Worm (Caenorhabditis elegans) whole organism, L1 larva: Measurements from ENCODE around the gene R03G8.6.

Experiments used
- C04F5.9 ChIP-seq: sonication (generic microtip); optimal IDR thresholded peaks from 2 replicates; lab custom pipeline; 2016; ENCODE audit warnings: missing genetic modification characterization, missing compliant biosample characterization
- C16A3.4 ChIP-seq: fragments of 150-350 bp; optimal IDR thresholded peaks from 2 replicates; lab custom pipeline; 2014; ENCODE audit warnings: missing biosample characterization, missing genetic modification characterization
- alr-1 ChIP-seq: fragments of 200-800 bp; sonication (Bioruptor generic); optimal IDR thresholded peaks from 2 replicates; lab custom pipeline; 2018; ENCODE audit warnings: borderline replicate concordance, mild to moderate bottlenecking, missing genetic modification characterization, missing compliant biosample characterization
- ama-1 ChIP-seq: fragments of 150-350 bp; optimal IDR thresholded peaks from 2 replicates; lab custom pipeline; 2014
- ceh-63 ChIP-seq: fragments of 200-800 bp; sonication (Bioruptor generic); optimal IDR thresholded peaks from 2 replicates; lab custom pipeline; 2018; ENCODE audit warnings: mild to moderate bottlenecking, missing genetic modification characterization, missing compliant biosample characterization
- ceh-8 ChIP-seq: fragments of 200-800 bp; sonication (Bioruptor generic); optimal IDR thresholded peaks from 2 replicates; lab custom pipeline; 2018; ENCODE audit warnings: mild to moderate bottlenecking, missing genetic modification characterization, moderate library complexity, missing compliant biosample characterization
- ceh-82 ChIP-seq, 3 experiments: fragments of 150-350 bp in 1 of 3; sonication (generic microtip) in 2 of 3; optimal IDR thresholded peaks; 2 replicates each; lab custom pipeline; 2014 to 2017; ENCODE audit warnings: missing biosample characterization in 3 of 3, missing genetic modification characterization in 3 of 3
- ces-1 ChIP-seq: fragments of 150-350 bp; optimal IDR thresholded peaks from 2 replicates; lab custom pipeline; 2014; ENCODE audit warnings: missing biosample characterization, missing genetic modification reagents, missing genetic modification characterization
- dpl-1 ChIP-seq, 3 experiments: fragments of 150-350 bp in 2 of 3; sonication (generic microtip) in 1 of 3; optimal IDR thresholded peaks; 2 replicates each; lab custom pipeline; 2014 to 2017; ENCODE audit warnings: missing biosample characterization in 3 of 3, missing genetic modification characterization in 3 of 3, missing genetic modification reagents in 3 of 3
- dsc-1 ChIP-seq: sonication (generic microtip); optimal IDR thresholded peaks from 2 replicates; lab custom pipeline; 2016; ENCODE audit warnings: mild to moderate bottlenecking, missing genetic modification characterization, missing compliant biosample characterization
- efl-1 ChIP-seq, 4 experiments: fragments of 150-350 bp; optimal IDR thresholded peaks in 3 of 4; peaks in 1 of 4; 1 replicate in 1 of 4; 2 replicates in 3 of 4; lab custom pipeline; 2014; ENCODE audit warnings: missing biosample characterization in 2 of 4, missing genetic modification characterization in 2 of 4, missing genetic modification reagents in 2 of 4
- efl-3 ChIP-seq: fragments of 200-800 bp; sonication (Bioruptor generic); optimal IDR thresholded peaks from 2 replicates; lab custom pipeline; 2018; ENCODE audit warnings: mild to moderate bottlenecking, missing genetic modification characterization, missing compliant biosample characterization
- egl-13 ChIP-seq: sonication (generic microtip); optimal IDR thresholded peaks from 2 replicates; lab custom pipeline; 2016; ENCODE audit warnings: missing genotype, missing genetic modification reagents, missing genetic modification characterization, missing compliant biosample characterization
- egl-27 ChIP-seq, 2 experiments: fragments of 150-350 bp in 1 of 2; sonication (generic microtip); optimal IDR thresholded peaks; 3 replicates each; lab custom pipeline; 2017 to 2018; ENCODE audit warnings: missing biosample characterization in 2 of 2, missing genetic modification characterization in 2 of 2, missing genetic modification reagents in 2 of 2
- elt-3 ChIP-seq, 6 experiments: fragments of 150-350 bp in 1 of 6; sonication (generic microtip); optimal IDR thresholded peaks; 2 replicates each; lab custom pipeline; 2017 to 2018; ENCODE audit warnings: missing biosample characterization in 6 of 6, missing genetic modification characterization in 6 of 6, inconsistent platforms in 1 of 6
- ets-5 ChIP-seq: fragments of 200-800 bp; sonication (Bioruptor generic); IDR thresholded peaks from 2 replicates; pipeline ENCODE4 v1.3.6; 2022; ENCODE audit warnings: missing genetic modification characterization, missing compliant biosample characterization
- fkh-8 ChIP-seq: sonication (generic microtip); optimal IDR thresholded peaks from 2 replicates; lab custom pipeline; 2016; ENCODE audit warnings: mild to moderate bottlenecking, missing genetic modification characterization, missing compliant biosample characterization
- hlh-17 ChIP-seq: fragments of 200-800 bp; sonication (Bioruptor generic); optimal IDR thresholded peaks from 2 replicates; lab custom pipeline; 2018; ENCODE audit warnings: missing genetic modification characterization, mild to moderate bottlenecking, missing compliant biosample characterization, moderate library complexity, borderline replicate concordance
- hpl-2 ChIP-seq: fragments of 150-350 bp; optimal IDR thresholded peaks from 2 replicates; lab custom pipeline; 2014; ENCODE audit warnings: missing biosample characterization, missing genetic modification reagents, missing genetic modification characterization
- irx-1 ChIP-seq: sonication (generic microtip); optimal IDR thresholded peaks from 2 replicates; lab custom pipeline; 2016; ENCODE audit warnings: missing genetic modification characterization, missing compliant biosample characterization
- isw-1 ChIP-seq: fragments of 200-800 bp; sonication (Bioruptor generic); IDR thresholded peaks from 2 replicates; pipeline ENCODE4 v1.3.6; 2022; ENCODE audit warnings: missing genetic modification characterization, missing compliant biosample characterization
- lin-13 ChIP-seq: fragments of 150-350 bp; optimal IDR thresholded peaks from 2 replicates; lab custom pipeline; 2014; ENCODE audit warnings: missing biosample characterization, missing genetic modification reagents, missing genetic modification characterization
- lin-14 ChIP-seq: fragments of 200-800 bp; sonication (Bioruptor generic); optimal IDR thresholded peaks from 2 replicates; lab custom pipeline; 2018; ENCODE audit warnings: mild to moderate bottlenecking, missing genetic modification characterization, moderate library complexity, missing compliant biosample characterization
- lin-35 ChIP-seq, 2 experiments: fragments of 150-350 bp; optimal IDR thresholded peaks; 2 replicates each; lab custom pipeline; 2014; ENCODE audit warnings: missing biosample characterization in 2 of 2, missing genetic modification characterization in 2 of 2, missing genetic modification reagents in 2 of 2
- lin-39 ChIP-seq: fragments of 150-350 bp; optimal IDR thresholded peaks from 2 replicates; lab custom pipeline; 2014; ENCODE audit warnings: missing biosample characterization, missing genetic modification reagents, missing genetic modification characterization
- lsy-2 ChIP-seq, 2 experiments: fragments of 150-350 bp; optimal IDR thresholded peaks; 2 replicates each; lab custom pipeline; 2014; ENCODE audit warnings: missing biosample characterization in 2 of 2, missing genetic modification characterization in 2 of 2
- mdl-1 ChIP-seq, 2 experiments: fragments of 150-350 bp; optimal IDR thresholded peaks; 2 replicates each; lab custom pipeline; 2014 to 2017; ENCODE audit warnings: missing biosample characterization in 2 of 2, missing genetic modification characterization in 2 of 2, inconsistent platforms in 1 of 2
- mef-2 ChIP-seq: fragments of 150-350 bp; optimal IDR thresholded peaks from 2 replicates; lab custom pipeline; 2014; ENCODE audit warnings: missing biosample characterization, missing genetic modification characterization
- nhr-11 ChIP-seq: fragments of 150-350 bp; optimal IDR thresholded peaks from 2 replicates; lab custom pipeline; 2014; ENCODE audit warnings: missing biosample characterization, missing genetic modification characterization
- nhr-12 ChIP-seq: sonication (generic microtip); optimal IDR thresholded peaks from 2 replicates; lab custom pipeline; 2017; ENCODE audit warnings: missing biosample characterization, missing genetic modification characterization
- nhr-20 ChIP-seq: sonication (generic microtip); optimal IDR thresholded peaks from 2 replicates; lab custom pipeline; 2016; ENCODE audit warnings: mild to moderate bottlenecking, missing genetic modification characterization, missing compliant biosample characterization
- nhr-237 ChIP-seq: fragments of 150-350 bp; optimal IDR thresholded peaks from 2 replicates; lab custom pipeline; 2014; ENCODE audit warnings: missing biosample characterization, missing genetic modification characterization
- nhr-28 ChIP-seq: fragments of 150-350 bp; optimal IDR thresholded peaks from 2 replicates; lab custom pipeline; 2014; ENCODE audit warnings: missing biosample characterization, missing genetic modification characterization
- nhr-47 ChIP-seq: sonication (generic microtip); optimal IDR thresholded peaks from 2 replicates; lab custom pipeline; 2016; ENCODE audit warnings: mild to moderate bottlenecking, missing genetic modification characterization, moderate library complexity, missing compliant biosample characterization
- nhr-71 ChIP-seq: sonication (generic microtip); optimal IDR thresholded peaks from 2 replicates; lab custom pipeline; 2016; ENCODE audit warnings: mild to moderate bottlenecking, missing genetic modification characterization, moderate library complexity, missing compliant biosample characterization
- nhr-76 ChIP-seq: sonication (generic microtip); optimal IDR thresholded peaks from 2 replicates; lab custom pipeline; 2017; ENCODE audit warnings: missing biosample characterization, missing genetic modification characterization
- nhr-84 ChIP-seq: sonication (generic microtip); optimal IDR thresholded peaks from 2 replicates; lab custom pipeline; 2017; ENCODE audit warnings: missing biosample characterization, missing genetic modification characterization
- nhr-85 ChIP-seq: sonication (generic microtip); peaks from one replicate; lab custom pipeline; 2016; ENCODE audit warnings: missing genetic modification characterization, inconsistent platforms, missing compliant biosample characterization
- sox-4 ChIP-seq: sonication (generic microtip); optimal IDR thresholded peaks from 2 replicates; lab custom pipeline; 2016; ENCODE audit warnings: missing genetic modification characterization, missing compliant biosample characterization
- swsn-7 ChIP-seq: sonication (generic microtip); optimal IDR thresholded peaks from 2 replicates; lab custom pipeline; 2016; ENCODE audit warnings: missing genetic modification characterization, missing compliant biosample characterization
- tbx-2 ChIP-seq: sonication (generic microtip); optimal IDR thresholded peaks from 2 replicates; lab custom pipeline; 2016; ENCODE audit warnings: missing genetic modification characterization, missing compliant biosample characterization
- tlp-1 ChIP-seq: fragments of 150-350 bp; optimal IDR thresholded peaks from 2 replicates; lab custom pipeline; 2014; ENCODE audit warnings: missing biosample characterization, missing genetic modification characterization
- unc-130 ChIP-seq: fragments of 150-350 bp; optimal IDR thresholded peaks from 2 replicates; lab custom pipeline; 2017; ENCODE audit warnings: missing biosample characterization, missing genetic modification characterization, inconsistent platforms
- unc-62 ChIP-seq: fragments of 150-350 bp; optimal IDR thresholded peaks from 2 replicates; lab custom pipeline; 2014; ENCODE audit warnings: missing biosample characterization, missing genetic modification reagents, missing genetic modification characterization
- unc-86 ChIP-seq: sonication (generic microtip); optimal IDR thresholded peaks from 2 replicates; lab custom pipeline; 2016; ENCODE audit warnings: missing genetic modification characterization, missing compliant biosample characterization
- unc-98 ChIP-seq: fragments of 200-800 bp; sonication (Bioruptor generic); IDR thresholded peaks from 2 replicates; pipeline ENCODE4 v1.3.6; 2022; ENCODE audit warnings: missing genetic modification characterization, missing compliant biosample characterization
- vab-15 ChIP-seq: sonication (generic microtip); optimal IDR thresholded peaks from 2 replicates; lab custom pipeline; 2017; ENCODE audit warnings: missing genotype, mild to moderate bottlenecking, missing genetic modification characterization, missing compliant biosample characterization
- xbp-1 ChIP-seq: sonication (generic microtip); optimal IDR thresholded peaks from 2 replicates; lab custom pipeline; 2016; ENCODE audit warnings: missing genetic modification characterization, missing compliant biosample characterization
- zag-1 ChIP-seq: fragments of 150-350 bp; optimal IDR thresholded peaks from 2 replicates; lab custom pipeline; 2014; ENCODE audit warnings: missing biosample characterization, missing genetic modification characterization
- ztf-11 ChIP-seq, 2 experiments: sonication (generic microtip); optimal IDR thresholded peaks; 2 replicates each; lab custom pipeline; 2016 to 2017; ENCODE audit warnings: missing genetic modification characterization in 2 of 2, missing biosample characterization in 1 of 2, missing compliant biosample characterization in 1 of 2

The R03G8.6 gene

ce11 chrX:13113457-13113856 lies 13.1 kb upstream of the R03G8.6 start, which contains the start of gene F17H10.2 (continued):
- TF ChIP-seq xbp-1 (tag; lab: Kevin White, UChicago) (no peak), C16A3.4 (tag; lab: Kevin White, UChicago) (no peak), isw-1 (GFP tag; lab: Robert Waterston, UW) (no peak), elt-3 (tag; optimal IDR thresholded peaks at IDR 0.05; lab: Kevin White, UChicago) (peak in 2 of 6 experiments; percentile 67 to 96), efl-1 (optimal IDR thresholded peaks at IDR 0.05; lab: Kevin White, UChicago) (peak in 1 of 2 experiments; percentile 1), efl-1 (GFP tag; optimal IDR thresholded peaks at IDR 0.05 in 1 of 2; lab: Kevin White, UChicago) (peak in 1 of 2 experiments; percentile 89), unc-86 (tag; lab: Kevin White, UChicago) (no peak), hlh-17 (GFP tag; lab: Kevin White, UChicago) (no peak), ceh-8 (no peak), nhr-84 (tag; lab: Kevin White, UChicago) (no peak), unc-130 (tag; lab: Kevin White, UChicago) (peak; percentile 77), nhr-237 (tag; lab: Kevin White, UChicago) (no peak), fkh-8 (tag; lab: Kevin White, UChicago) (no peak), mef-2 (tag; lab: Kevin White, UChicago) (no peak), nhr-76 (tag; lab: Kevin White, UChicago) (no peak), efl-3 (GFP tag; lab: Kevin White, UChicago) (no peak), dpl-1 (GFP tag; optimal IDR thresholded peaks at IDR 0.05; lab: Kevin White, UChicago) (peak in 2 of 3 experiments; percentile 9 to 18), mdl-1 (tag; optimal IDR thresholded peaks at IDR 0.05; lab: Kevin White, UChicago) (peak in 1 of 2 experiments; percentile 91), lin-13 (GFP tag; lab: Kevin White, UChicago) (no peak), egl-27 (tag; optimal IDR thresholded peaks at IDR 0.05; lab: Kevin White, UChicago) (no peak), ceh-82 (tag; optimal IDR thresholded peaks at IDR 0.05; lab: Kevin White, UChicago) (no peak), lin-14 (peak; percentile 87), ets-5 (GFP tag; lab: Robert Waterston, UW) (no peak), C04F5.9 (tag; lab: Kevin White, UChicago) (no peak), ces-1 (GFP tag; lab: Kevin White, UChicago) (no peak), lin-35 (GFP tag; optimal IDR thresholded peaks at IDR 0.05; lab: Kevin White, UChicago) (peak in 1 of 2 experiments; percentile 72), ama-1 (no peak), egl-13 (tag; lab: Kevin White, UChicago) (no peak), nhr-71 (peak; percentile 83), dsc-1 (tag; lab: Kevin White, UChicago) (no peak), lsy-2 (tag; optimal IDR thresholded peaks at IDR 0.05; lab: Kevin White, UChicago) (peak; percentile 19 to 44), unc-62 (GFP tag; lab: Kevin White, UChicago) (no peak), vab-15 (tag; lab: Kevin White, UChicago) (peak; percentile 77), lin-39 (no peak), ztf-11 (tag; optimal IDR thresholded peaks at IDR 0.05; lab: Kevin White, UChicago) (no peak), irx-1 (tag; lab: Kevin White, UChicago) (peak; percentile 62), nhr-12 (tag; lab: Kevin White, UChicago) (no peak), nhr-47 (tag; lab: Kevin White, UChicago) (peak; percentile 34), alr-1 (tag; lab: Kevin White, UChicago) (no peak), hpl-2 (GFP tag; lab: Kevin White, UChicago) (no peak), nhr-20 (tag; lab: Kevin White, UChicago) (peak; percentile 85), zag-1 (tag; lab: Kevin White, UChicago) (no peak), nhr-28 (tag; lab: Kevin White, UChicago) (no peak), tbx-2 (tag; lab: Kevin White, UChicago) (peak; percentile 55), swsn-7 (no peak), unc-98 (GFP tag; lab: Robert Waterston, UW) (no peak), nhr-85 (tag; lab: Kevin White, UChicago) (peak; percentile 98), sox-4 (tag; lab: Kevin White, UChicago) (no peak), tlp-1 (tag; lab: Kevin White, UChicago) (no peak), nhr-11 (tag; lab: Kevin White, UChicago) (no peak), ceh-63 (GFP tag; lab: Kevin White, UChicago) (no peak)
